Worm (Caenorhabditis elegans) whole organism, young adult: ENCODE results near the gene mdt-28.
"Not testable (repeated sequence)": the region's sequence is repeated elsewhere in the genome, so short reads cannot be mapped to it uniquely, and the experiment has no call there.

Experiments
- B0261.1 ChIP-seq: sonication (generic microtip); optimal IDR thresholded peaks from 2 replicates; lab custom pipeline; 2016; ENCODE audit warnings: mild to moderate bottlenecking, missing genetic modification characterization, moderate library complexity, missing compliant biosample characterization
- B0336.3 ChIP-seq: fragments of 200-800 bp; sonication (Bioruptor generic); IDR thresholded peaks from 2 replicates; pipeline ENCODE4 v1.3.6; 2022; ENCODE audit warnings: missing genetic modification characterization, missing compliant biosample characterization
- F57C9.4 ChIP-seq: sonication (generic microtip); optimal IDR thresholded peaks from 2 replicates; lab custom pipeline; 2017; ENCODE audit warnings: mild to moderate bottlenecking, missing genetic modification characterization, missing compliant biosample characterization
- athp-1 ChIP-seq: sonication (generic microtip); optimal IDR thresholded peaks from 2 replicates; lab custom pipeline; 2017; ENCODE audit warnings: mild to moderate bottlenecking, missing genetic modification characterization, missing compliant biosample characterization
- attf-3 ChIP-seq: fragments of 200-800 bp; sonication (Bioruptor generic); conservative IDR thresholded peaks from 2 replicates; pipeline ENCODE4 v1.3.6; 2022; ENCODE audit warnings: missing genetic modification reagents, missing genetic modification characterization, missing compliant biosample characterization
- attf-5 ChIP-seq: fragments of 200-800 bp; sonication (Bioruptor generic); optimal IDR thresholded peaks from 2 replicates; lab custom pipeline; 2018; ENCODE audit warnings: mild to moderate bottlenecking, missing genetic modification characterization, missing compliant biosample characterization
- ccch-3 ChIP-seq: fragments of 200-800 bp; sonication (Bioruptor generic); optimal IDR thresholded peaks from 2 replicates; lab custom pipeline; 2018; ENCODE audit warnings: mild to moderate bottlenecking, missing genetic modification characterization, missing compliant biosample characterization
- cebp-1 ChIP-seq, 2 experiments: fragments of 200-800 bp in 1 of 2; sonication (Bioruptor generic) in 1 of 2; sonication (generic microtip) in 1 of 2; IDR thresholded peaks in 1 of 2; optimal IDR thresholded peaks in 1 of 2; 2 replicates each; pipeline versions ENCODE4 v1.3.6 to Lab custom; 2017 to 2022; ENCODE audit warnings: missing compliant biosample characterization in 2 of 2, missing genetic modification characterization in 2 of 2, mild to moderate bottlenecking in 1 of 2, missing genetic modification reagents in 1 of 2, moderate library complexity in 1 of 2
- cebp-2 ChIP-seq: fragments of 200-800 bp; sonication (Bioruptor generic); IDR thresholded peaks from 2 replicates; pipeline ENCODE4 v1.3.6; 2022; ENCODE audit warnings: missing genetic modification characterization, missing compliant biosample characterization
- dox-1 ChIP-seq: fragments of 200-800 bp; sonication (Bioruptor generic); IDR thresholded peaks from 2 replicates; pipeline ENCODE4 v1.3.6; 2022; ENCODE audit warnings: missing genetic modification reagents, missing genetic modification characterization, missing compliant biosample characterization
- dpl-1 ChIP-seq: fragments of 150-350 bp; optimal IDR thresholded peaks from 2 replicates; lab custom pipeline; 2014; ENCODE audit warnings: missing biosample characterization, missing genetic modification reagents, missing genetic modification characterization
- efl-1 ChIP-seq: fragments of 150-350 bp; optimal IDR thresholded peaks from 2 replicates; lab custom pipeline; 2014; ENCODE audit warnings: missing biosample characterization, missing genetic modification reagents, missing genetic modification characterization
- fkh-3 ChIP-seq: sonication (generic microtip); optimal IDR thresholded peaks from 2 replicates; lab custom pipeline; 2016; ENCODE audit warnings: mild to moderate bottlenecking, missing genetic modification characterization, missing compliant biosample characterization
- gei-17 ChIP-seq: fragments of 200-800 bp; sonication (Bioruptor generic); optimal IDR thresholded peaks from 2 replicates; lab custom pipeline; 2018; ENCODE audit warnings: mild to moderate bottlenecking, missing genetic modification characterization, missing compliant biosample characterization
- him-1 ChIP-seq: sonication (generic microtip); optimal IDR thresholded peaks from 2 replicates; lab custom pipeline; 2016; ENCODE audit warnings: missing genotype, missing genetic modification reagents, missing genetic modification characterization, missing compliant biosample characterization
- hmg-1.2 ChIP-seq: fragments of 200-800 bp; sonication (Bioruptor generic); IDR thresholded peaks from 2 replicates; pipeline ENCODE4 v1.3.6; 2022; ENCODE audit warnings: missing genetic modification reagents, missing genetic modification characterization, missing compliant biosample characterization
- hsf-1 ChIP-seq: fragments of 200-800 bp; sonication (Bioruptor generic); IDR thresholded peaks from 2 replicates; pipeline ENCODE4 v1.3.6; 2022; ENCODE audit warnings: missing genetic modification reagents, missing genetic modification characterization, missing compliant biosample characterization
- let-607 ChIP-seq, 2 experiments: fragments of 200-800 bp in 1 of 2; sonication (Bioruptor generic) in 1 of 2; sonication (generic microtip) in 1 of 2; optimal IDR thresholded peaks; 2 replicates each; lab custom pipeline; 2016 to 2018; ENCODE audit warnings: mild to moderate bottlenecking in 2 of 2, missing compliant biosample characterization in 2 of 2, missing genetic modification characterization in 2 of 2, moderate library complexity in 2 of 2, missing genotype in 1 of 2
- lin-26 ChIP-seq: fragments of 200-800 bp; sonication (Bioruptor generic); IDR thresholded peaks from 2 replicates; pipeline ENCODE4 v1.3.6; 2022; ENCODE audit warnings: missing genetic modification reagents, missing genetic modification characterization, missing compliant biosample characterization
- lin-35 ChIP-seq, 3 experiments: fragments of 150-350 bp in 2 of 3; sonication (generic microtip) in 1 of 3; optimal IDR thresholded peaks; 2 replicates each; lab custom pipeline; 2014 to 2018; ENCODE audit warnings: missing biosample characterization in 3 of 3, missing genetic modification characterization in 3 of 3, missing genetic modification reagents in 3 of 3
- lin-40 ChIP-seq: sonication (generic microtip); optimal IDR thresholded peaks from 2 replicates; lab custom pipeline; 2016; ENCODE audit warnings: missing genetic modification characterization, mild to moderate bottlenecking, missing compliant biosample characterization, missing genotype, missing genetic modification reagents
- lin-54 ChIP-seq: fragments of 200-800 bp; sonication (Bioruptor generic); optimal IDR thresholded peaks from 2 replicates; lab custom pipeline; 2018; ENCODE audit warnings: mild to moderate bottlenecking, missing genetic modification characterization, missing compliant biosample characterization
- lsl-1 ChIP-seq: fragments of 200-800 bp; sonication (Bioruptor generic); optimal IDR thresholded peaks from 2 replicates; lab custom pipeline; 2018; ENCODE audit warnings: mild to moderate bottlenecking, missing genetic modification characterization, moderate library complexity, missing compliant biosample characterization
- mel-28 ChIP-seq: sonication (generic microtip); optimal IDR thresholded peaks from 2 replicates; lab custom pipeline; 2016; ENCODE audit warnings: borderline replicate concordance, mild to moderate bottlenecking, missing genetic modification characterization, missing compliant biosample characterization
- nfyb-1 ChIP-seq: fragments of 200-800 bp; sonication (Bioruptor generic); IDR thresholded peaks from 2 replicates; pipeline ENCODE4 v1.3.6; 2022; ENCODE audit warnings: missing genetic modification reagents, missing genetic modification characterization, missing compliant biosample characterization
- rec-8 ChIP-seq, 2 experiments: sonication (generic microtip); optimal IDR thresholded peaks; 2 replicates each; lab custom pipeline; 2016; ENCODE audit warnings: mild to moderate bottlenecking in 2 of 2, missing genetic modification characterization in 2 of 2, missing genetic modification reagents in 2 of 2, missing genotype in 2 of 2, missing biosample characterization in 1 of 2, missing compliant biosample characterization in 1 of 2, moderate library complexity in 1 of 2
- snpc-1.1 ChIP-seq: sonication (generic microtip); optimal IDR thresholded peaks from 2 replicates; lab custom pipeline; 2017; ENCODE audit warnings: missing genetic modification characterization, mild to moderate bottlenecking, missing compliant biosample characterization, antibody characterized with exemption, moderate library complexity, missing genotype, missing genetic modification reagents; ENCODE audit not compliant: insufficient read depth
- snpc-3.4 ChIP-seq: sonication (generic microtip); optimal IDR thresholded peaks from 2 replicates; lab custom pipeline; 2017; ENCODE audit warnings: missing genetic modification characterization, mild to moderate bottlenecking, missing compliant biosample characterization, antibody characterized with exemption, moderate library complexity, missing genotype, missing genetic modification reagents
- snpc-4 ChIP-seq, 5 experiments: fragments of 150-350 bp in 1 of 5; sonication (generic microtip) in 4 of 5; optimal IDR thresholded peaks; 2 replicates each; lab custom pipeline; 2014 to 2018; ENCODE audit warnings: missing genetic modification characterization in 5 of 5, missing biosample characterization in 3 of 5, antibody characterized with exemption in 2 of 5, mild to moderate bottlenecking in 2 of 5, missing compliant biosample characterization in 2 of 5, missing genotype in 2 of 5, moderate library complexity in 2 of 5, missing genetic modification reagents in 1 of 5
- somi-1 ChIP-seq: fragments of 200-800 bp; sonication (Bioruptor generic); optimal IDR thresholded peaks from 2 replicates; lab custom pipeline; 2018; ENCODE audit warnings: mild to moderate bottlenecking, missing genetic modification characterization, missing compliant biosample characterization
- ztf-18 ChIP-seq: sonication (generic microtip); optimal IDR thresholded peaks from 2 replicates; lab custom pipeline; 2016; ENCODE audit warnings: missing genotype, mild to moderate bottlenecking, missing genetic modification characterization, missing compliant biosample characterization
- ztf-25 ChIP-seq: fragments of 200-800 bp; sonication (Bioruptor generic); IDR thresholded peaks from 2 replicates; pipeline ENCODE4 v1.3.6; 2022; ENCODE audit warnings: missing genetic modification reagents, missing genetic modification characterization, missing compliant biosample characterization
- ztf-3 ChIP-seq: fragments of 200-800 bp; sonication (Bioruptor generic); optimal IDR thresholded peaks from 2 replicates; lab custom pipeline; 2018; ENCODE audit warnings: mild to moderate bottlenecking, missing genetic modification characterization, missing compliant biosample characterization

The mdt-28 gene

DNA sequence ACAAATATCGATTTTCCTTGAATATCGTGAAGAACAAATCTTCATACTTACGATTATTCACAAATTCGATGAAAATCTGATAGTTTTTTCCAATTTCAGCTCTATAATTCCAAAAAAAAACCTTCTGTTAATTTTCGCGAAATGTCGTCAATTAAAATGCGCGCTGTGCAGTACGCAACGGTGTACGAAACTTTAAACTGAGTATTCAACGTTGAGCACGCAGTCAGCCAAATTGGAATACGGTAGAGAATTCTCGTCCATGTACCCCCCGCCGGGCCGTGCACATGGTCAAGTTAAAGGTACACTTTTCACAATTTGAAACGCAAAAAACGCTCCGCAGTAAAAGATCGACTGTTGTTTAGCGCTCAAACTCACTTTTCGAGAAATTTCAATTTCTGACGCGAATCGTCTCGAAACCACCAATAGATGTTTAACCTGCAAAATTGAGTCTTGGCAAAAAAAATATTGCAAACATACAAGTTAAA lies 15.0 kb upstream of the mdt-28 start, which contains the start of gene F28F8.7 (continued):
- TF ChIP-seq cebp-1 (GFP tag; IDR thresholded peaks at IDR 0.05; lab: Robert Waterston, UW) (peak; percentile 74), cebp-1 (tag; optimal IDR thresholded peaks at IDR 0.05; lab: Kevin White, UChicago) (peak; percentile 78), snpc-4 (tag; optimal IDR thresholded peaks at IDR 0.05; lab: Kevin White, UChicago) (peak in 2 of 4 experiments; percentile 63 to 82)
- TF ChIP-seq snpc-4 (GFP tag; optimal IDR thresholded peaks at IDR 0.05; lab: Kevin White, UChicago) = not testable (repeated sequence)

DNA sequence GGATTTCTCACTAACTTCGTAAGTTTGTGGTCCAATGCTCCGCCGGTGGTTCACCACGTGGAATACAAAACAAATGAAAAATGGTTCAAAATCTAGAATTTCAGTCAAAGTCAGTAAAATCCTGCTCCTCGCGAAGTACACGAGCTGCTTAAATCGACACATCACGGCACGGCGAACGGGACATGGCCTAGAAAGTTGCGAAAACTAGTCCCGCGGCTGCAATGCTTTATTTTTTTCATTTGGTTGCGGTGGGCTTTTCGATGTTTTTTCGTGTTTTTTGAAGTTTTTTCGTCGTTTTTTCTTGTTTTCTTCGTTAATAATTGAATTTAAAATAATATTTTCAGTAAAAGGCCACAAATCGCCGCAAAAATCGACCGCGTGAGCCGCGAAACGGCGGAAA lies 10.5 kb upstream of the mdt-28 start:
- TF ChIP-seq dox-1 = peak; percentile 18; the same call in 1 of the 2 replicates
- peak; percentile 71 for TF ChIP-seq hmg-1.2 (GFP tag; lab: Robert Waterston, UW)

DNA sequence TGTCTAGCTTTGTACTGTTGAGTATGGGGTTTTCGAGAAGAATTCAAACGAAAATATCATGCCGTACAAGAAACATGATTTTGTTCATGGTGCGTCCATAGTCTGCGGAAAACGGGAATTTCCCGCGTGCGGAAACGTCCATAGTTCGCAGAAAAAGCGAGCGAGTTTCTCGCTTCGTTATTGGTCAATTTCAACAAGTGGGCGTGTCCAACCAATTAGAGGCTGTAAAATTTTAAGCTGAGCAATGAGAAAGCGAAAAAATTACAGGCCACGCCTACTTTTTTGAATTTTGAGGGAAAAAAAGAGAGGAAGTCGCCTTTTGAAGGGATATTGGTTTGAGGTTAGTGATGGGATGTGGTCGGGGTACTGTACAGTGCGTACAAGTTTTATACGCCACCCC lies 6.2 kb upstream of the mdt-28 start:
- TF ChIP-seq nfyb-1 (GFP tag; lab: Robert Waterston, UW) = peak; percentile 80

ce11 chrV:15578386-15578785 lies 3.2 kb upstream of the mdt-28 start, which contains the start of gene F28F8.9:
Gene F28F8.9 (minus strand): TSS chrV:15578673.
- TF ChIP-seq fkh-3 (no peak), lin-35 (GFP tag; optimal IDR thresholded peaks at IDR 0.05; lab: Kevin White, UChicago) (peak in 1 of 3 experiments; percentile 74), ztf-18 (no peak), cebp-1 (GFP tag; IDR thresholded peaks at IDR 0.05; lab: Robert Waterston, UW) (no peak), cebp-1 (tag; optimal IDR thresholded peaks at IDR 0.05; lab: Kevin White, UChicago) (peak; percentile 28), let-607 (tag; optimal IDR thresholded peaks at IDR 0.05; lab: Kevin White, UChicago) (no peak), dpl-1 (GFP tag; lab: Kevin White, UChicago) (peak; percentile 48), efl-1 (GFP tag; lab: Kevin White, UChicago) (peak; percentile 17), attf-3 (GFP tag; lab: Robert Waterston, UW) (peak; percentile 89), attf-5 (GFP tag; lab: Kevin White, UChicago) (peak; percentile 11), snpc-3.4 (tag; lab: Kevin White, UChicago) (no peak), dox-1 (0 out of 2 replicates have a peak, but pooled peaks have one; percentile 12), rec-8 (tag; optimal IDR thresholded peaks at IDR 0.05; lab: Kevin White, UChicago) (no peak), lin-54 (GFP tag; lab: Kevin White, UChicago) (peak; percentile 66)
- TF ChIP-seq, all 124 proteins: peak for 8

DNA sequence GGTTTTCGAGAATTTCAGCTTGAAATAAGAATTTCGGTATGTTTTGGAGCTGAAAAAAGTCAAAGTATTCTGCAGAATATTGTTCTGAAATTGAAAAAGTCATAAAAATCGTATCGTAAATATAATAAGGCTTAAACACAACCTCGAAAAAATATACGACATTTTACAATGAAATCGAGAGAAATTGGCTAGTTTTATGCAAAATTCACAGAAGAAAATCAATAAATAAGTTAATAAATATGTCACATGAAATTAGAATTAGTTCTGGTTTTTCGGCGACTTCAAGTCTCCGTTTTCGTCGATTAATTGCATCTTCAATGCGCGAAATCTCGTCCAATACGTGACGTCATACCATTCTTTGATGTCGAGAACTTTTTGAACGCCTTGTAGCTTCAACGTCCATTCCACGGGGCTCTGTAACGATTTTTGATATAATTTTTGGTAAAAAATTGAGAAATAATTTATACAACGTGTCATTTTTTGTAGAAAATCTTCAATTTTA lies 2.2 kb upstream of the mdt-28 start, which contains the start of gene atx-3:
Gene atx-3 (minus strand): TSS at position 51 of the 502 bp plus-strand sequence.
- TF ChIP-seq athp-1 (no peak), cebp-2 (GFP tag; lab: Robert Waterston, UW) (no peak)

ce11 chrV:15572613-15573012 lies 2.6 kb downstream of the mdt-28 start, which contains the start of gene fbxa-94:
Gene fbxa-94 (plus strand): TSS chrV:15572913.
- no peak for TF ChIP-seq mel-28 (tag; lab: Kevin White, UChicago)
- no peak for TF ChIP-seq B0261.1 (tag; lab: Kevin White, UChicago)
- TF ChIP-seq snpc-3.4 (tag; lab: Kevin White, UChicago) = no peak

- TF ChIP-seq ztf-25 (GFP tag; lab: Robert Waterston, UW) = no peak
- no peak for TF ChIP-seq ztf-3 (GFP tag; lab: Kevin White, UChicago)
- TF ChIP-seq B0261.1 (tag; lab: Kevin White, UChicago) = no peak
- TF ChIP-seq him-1 (tag; lab: Kevin White, UChicago) = peak; percentile 31
- TF ChIP-seq hsf-1 (GFP tag; lab: Robert Waterston, UW) = no peak
- no peak for TF ChIP-seq lin-35 (GFP tag; optimal IDR thresholded peaks at IDR 0.05; lab: Kevin White, UChicago)
- TF ChIP-seq lsl-1 (GFP tag; lab: Kevin White, UChicago) = peak; percentile 62
- TF ChIP-seq gei-17 (GFP tag; lab: Kevin White, UChicago) = no peak
- TF ChIP-seq lin-40 (tag; lab: Kevin White, UChicago) = no peak
- no peak for TF ChIP-seq lin-26 (GFP tag; lab: Robert Waterston, UW)
- TF ChIP-seq athp-1 = peak; percentile 64
- no peak for TF ChIP-seq ccch-3
- TF ChIP-seq B0336.3 (GFP tag; lab: Robert Waterston, UW) = no peak
- no peak for TF ChIP-seq F57C9.4 (tag; lab: Kevin White, UChicago)
- no peak for TF ChIP-seq snpc-1.1
- no peak for TF ChIP-seq somi-1
- TF ChIP-seq, all 124 proteins: peak for 3
These were observed 4.1 kb downstream of the mdt-28 start, which contains the start of gene fbxa-95 for ce11 chrV:15571006-15571526. Gene fbxa-95 (plus strand): TSS chrV:15571476.
